Worm (Caenorhabditis elegans): ENCODE results near the gene tag-281.
"Not testable (repeated sequence)": the region's sequence is repeated elsewhere in the genome, so short reads cannot be mapped to it uniquely, and the experiment has no call there.

- not testable (repeated sequence) for TF ChIP-seq ztf-11, blmp-1, sptf-1, snpc-4 (tag; optimal IDR thresholded peaks at IDR 0.05)
Observed at ce11 chrII:12441164-12441563, 18.4 kb upstream of the tag-281 start, which contains the start of gene Y57A10C.10.
